Worm (Caenorhabditis elegans) whole organism, early embryonic: ENCODE measurements around the gene catp-6.

ENCODE experiments used
- B0310.2 ChIP-seq: sonication (generic microtip); optimal IDR thresholded peaks from 2 replicates; lab custom pipeline; 2016; ENCODE audit warnings: mild to moderate bottlenecking, missing genetic modification characterization, missing compliant biosample characterization
- F13C5.2 ChIP-seq: sonication (generic microtip); optimal IDR thresholded peaks from 2 replicates; lab custom pipeline; 2017; ENCODE audit warnings: mild to moderate bottlenecking, missing genetic modification characterization, inconsistent platforms, missing compliant biosample characterization
- aly-1 ChIP-seq: sonication (generic microtip); optimal IDR thresholded peaks from 2 replicates; lab custom pipeline; 2016; ENCODE audit warnings: missing genetic modification characterization, missing compliant biosample characterization
- ama-1 ChIP-seq: fragments of 150-350 bp; optimal IDR thresholded peaks from 2 replicates; lab custom pipeline; 2014
- ceh-13 ChIP-seq: fragments of 200-800 bp; sonication (Bioruptor generic); optimal IDR thresholded peaks from 2 replicates; lab custom pipeline; 2018; ENCODE audit warnings: mild to moderate bottlenecking, missing genetic modification characterization, missing compliant biosample characterization
- ceh-36 ChIP-seq: sonication (generic microtip); optimal IDR thresholded peaks from 2 replicates; lab custom pipeline; 2016; ENCODE audit warnings: missing genetic modification characterization, inconsistent platforms, missing compliant biosample characterization
- ets-7 ChIP-seq: sonication (generic microtip); optimal IDR thresholded peaks from 2 replicates; lab custom pipeline; 2016; ENCODE audit warnings: missing genotype, missing genetic modification characterization, missing compliant biosample characterization
- flt-1 ChIP-seq: fragments of 200-800 bp; sonication (Bioruptor generic); IDR thresholded peaks from 2 replicates; pipeline ENCODE4 v1.3.6; 2022; ENCODE audit warnings: missing genetic modification characterization, missing compliant biosample characterization
- hmbx-1 ChIP-seq: sonication (generic microtip); optimal IDR thresholded peaks from 2 replicates; lab custom pipeline; 2016; ENCODE audit warnings: mild to moderate bottlenecking, missing genetic modification characterization, missing compliant biosample characterization
- hmg-4 ChIP-seq: fragments of 200-800 bp; sonication (Bioruptor generic); optimal IDR thresholded peaks from 2 replicates; lab custom pipeline; 2018; ENCODE audit warnings: mild to moderate bottlenecking, missing genetic modification characterization, missing compliant biosample characterization
- hnd-1 ChIP-seq: sonication (generic microtip); optimal IDR thresholded peaks from 2 replicates; lab custom pipeline; 2016; ENCODE audit warnings: missing genetic modification characterization, missing compliant biosample characterization
- pes-1 ChIP-seq: fragments of 200-800 bp; sonication (Bioruptor generic); IDR thresholded peaks from 2 replicates; pipeline ENCODE4 v1.3.6; 2022; ENCODE audit warnings: missing genetic modification reagents, missing genetic modification characterization, missing compliant biosample characterization
- scrt-1 ChIP-seq: fragments of 200-800 bp; sonication (Bioruptor generic); IDR thresholded peaks from 2 replicates; pipeline ENCODE4 v1.3.6; 2022; ENCODE audit warnings: missing genetic modification characterization, missing compliant biosample characterization
- sea-1 ChIP-seq: fragments of 200-800 bp; sonication (Bioruptor generic); conservative IDR thresholded peaks from 2 replicates; pipeline ENCODE4 v1.3.6; 2022; ENCODE audit warnings: missing genetic modification characterization, missing compliant biosample characterization
- tbx-11 ChIP-seq: fragments of 200-800 bp; sonication (Bioruptor generic); IDR thresholded peaks from 2 replicates; pipeline ENCODE4 v1.3.6; 2022; ENCODE audit warnings: missing genetic modification characterization, missing compliant biosample characterization
- tbx-37 ChIP-seq: fragments of 200-800 bp; sonication (Bioruptor generic); conservative IDR thresholded peaks from 2 replicates; pipeline ENCODE4 v1.3.6; 2022; ENCODE audit warnings: missing genetic modification reagents, missing genetic modification characterization, missing compliant biosample characterization
- tra-4 ChIP-seq: sonication (generic microtip); optimal IDR thresholded peaks from 2 replicates; lab custom pipeline; 2017; ENCODE audit warnings: missing genetic modification characterization, missing compliant biosample characterization

The catp-6 gene

ce11 chrIV:9824480-9824879 lies at the start of gene catp-6:
TSS of gene catp-6 (minus strand) at chrIV:9824580.
- TF ChIP-seq hmg-4 (no peak), hnd-1 (tag; lab: Kevin White, UChicago) (no peak), sea-1 (no peak), flt-1 (GFP tag; lab: Robert Waterston, UW) (no peak), F13C5.2 (tag; lab: Kevin White, UChicago) (no peak), ama-1 (lab: Kevin White, UChicago) (no peak), ceh-36 (tag; lab: Kevin White, UChicago) (no peak), hmbx-1 (tag; lab: Kevin White, UChicago) (no peak), ets-7 (tag; lab: Kevin White, UChicago) (no peak), aly-1 (no peak), tbx-37 (no peak), tra-4 (tag; lab: Kevin White, UChicago) (no peak), ceh-13 (GFP tag; lab: Kevin White, UChicago) (no peak), tbx-11 (GFP tag; lab: Robert Waterston, UW) (no peak), scrt-1 (GFP tag; lab: Robert Waterston, UW) (no peak), pes-1 (no peak), B0310.2 (tag; lab: Kevin White, UChicago) (no peak)

- TF ChIP-seq ets-7 (tag; lab: Kevin White, UChicago), result no peak
Observed at ce11 chrIV:9873837-9874236, 49.5 kb upstream of the catp-6 start.

ce11 chrIV:9872786-9873185 lies 48.4 kb upstream of the catp-6 start:
- TF ChIP-seq hnd-1 (tag; lab: Kevin White, UChicago) (no peak), sea-1 (no peak), B0310.2 (tag; lab: Kevin White, UChicago) (no peak), pes-1 (no peak), hmg-4 (no peak)

- no peak for TF ChIP-seq pes-1
- TF ChIP-seq sea-1, result no peak
- TF ChIP-seq tbx-37, result no peak
- TF ChIP-seq hnd-1 (tag; lab: Kevin White, UChicago), result no peak
- no peak for TF ChIP-seq F13C5.2 (tag; lab: Kevin White, UChicago)
- no peak for TF ChIP-seq hmbx-1 (tag; lab: Kevin White, UChicago)
- TF ChIP-seq ets-7 (tag; lab: Kevin White, UChicago), result no peak
- no peak for TF ChIP-seq tra-4 (tag; lab: Kevin White, UChicago)
Observed at ce11 chrIV:9872210-9872609, 47.8 kb upstream of the catp-6 start.

- no peak for TF ChIP-seq pes-1
- TF ChIP-seq flt-1 (GFP tag; lab: Robert Waterston, UW), result no peak
- no peak for TF ChIP-seq tra-4 (tag; lab: Kevin White, UChicago)
- TF ChIP-seq B0310.2 (tag; lab: Kevin White, UChicago), result no peak
- TF ChIP-seq ceh-36 (tag; lab: Kevin White, UChicago), result no peak
- TF ChIP-seq tbx-11 (GFP tag; lab: Robert Waterston, UW), result no peak
- no peak for TF ChIP-seq ets-7 (tag; lab: Kevin White, UChicago)
- TF ChIP-seq hmbx-1 (tag; lab: Kevin White, UChicago), result no peak
- TF ChIP-seq tbx-37, result no peak
- TF ChIP-seq aly-1, result no peak
Observed at ce11 chrIV:9869344-9869743, 45.0 kb upstream of the catp-6 start.

ce11 chrIV:9867915-9868314 lies 43.5 kb upstream of the catp-6 start:
- TF ChIP-seq ama-1 (lab: Kevin White, UChicago) (no peak), tra-4 (tag; lab: Kevin White, UChicago) (no peak), scrt-1 (GFP tag; lab: Robert Waterston, UW) (no peak), hmbx-1 (tag; lab: Kevin White, UChicago) (no peak), tbx-37 (no peak)

- TF ChIP-seq hmbx-1 (tag; lab: Kevin White, UChicago), result no peak
- TF ChIP-seq hmg-4, result no peak
- no peak for TF ChIP-seq flt-1 (GFP tag; lab: Robert Waterston, UW)
- TF ChIP-seq aly-1, result no peak
Observed at ce11 chrIV:9866865-9867264, 42.5 kb upstream of the catp-6 start.

- TF ChIP-seq aly-1 (no peak), flt-1 (GFP tag; lab: Robert Waterston, UW) (no peak), tbx-11 (GFP tag; lab: Robert Waterston, UW) (no peak), sea-1 (no peak), ets-7 (tag; lab: Kevin White, UChicago) (no peak), hmbx-1 (tag; lab: Kevin White, UChicago) (no peak), B0310.2 (tag; lab: Kevin White, UChicago) (no peak), tbx-37 (no peak), ama-1 (lab: Kevin White, UChicago) (no peak), tra-4 (tag; lab: Kevin White, UChicago) (no peak), scrt-1 (GFP tag; lab: Robert Waterston, UW) (no peak), F13C5.2 (tag; lab: Kevin White, UChicago) (no peak), ceh-36 (tag; lab: Kevin White, UChicago) (no peak), hmg-4 (no peak), hnd-1 (tag; lab: Kevin White, UChicago) (no peak), ceh-13 (GFP tag; lab: Kevin White, UChicago) (no peak), pes-1 (no peak)
Observed at ce11 chrIV:9864778-9865177, 40.4 kb upstream of the catp-6 start, which contains the start of the genes K07F5.15 and K07F5.22. TSS of gene K07F5.15 (plus strand) at chrIV:9865078. TSS of gene K07F5.22 (plus strand) at chrIV:9865078.

ce11 chrIV:9863817-9864216 lies 39.4 kb upstream of the catp-6 start, which contains the start of gene K07F5.16:
TSS of gene K07F5.16 (plus strand) at chrIV:9864117.
- TF ChIP-seq sea-1, result no peak
- no peak for TF ChIP-seq scrt-1 (GFP tag; lab: Robert Waterston, UW)
- TF ChIP-seq ama-1 (lab: Kevin White, UChicago), result no peak
- no peak for TF ChIP-seq tbx-11 (GFP tag; lab: Robert Waterston, UW)
- TF ChIP-seq hmbx-1 (tag; lab: Kevin White, UChicago), result no peak
- TF ChIP-seq ets-7 (tag; lab: Kevin White, UChicago), result no peak
- TF ChIP-seq tra-4 (tag; lab: Kevin White, UChicago), result no peak
- TF ChIP-seq ceh-13 (GFP tag; lab: Kevin White, UChicago), result no peak
- no peak for TF ChIP-seq ceh-36 (tag; lab: Kevin White, UChicago)
